Worm (Caenorhabditis elegans) whole organism, young adult: ENCODE results near the gene arrd-3.
A peak's percentile ranks its signal among the peaks of the same experiment; 100 is the strongest.

Source experiments
- B0336.3 ChIP-seq: fragments of 200-800 bp; sonication (Bioruptor generic); IDR thresholded peaks from 2 replicates; pipeline ENCODE4 v1.3.6; 2022; ENCODE audit warnings: missing genetic modification characterization, missing compliant biosample characterization
- C06A6.2 ChIP-seq: fragments of 200-800 bp; sonication (Bioruptor generic); conservative IDR thresholded peaks from 2 replicates; pipeline ENCODE4 v1.3.6; 2022; ENCODE audit warnings: missing genetic modification characterization, missing compliant biosample characterization
- D2030.7 ChIP-seq: fragments of 200-800 bp; sonication (Bioruptor generic); IDR thresholded peaks from 2 replicates; pipeline ENCODE4 v1.3.6; 2022; ENCODE audit warnings: missing genetic modification reagents, missing genetic modification characterization, missing compliant biosample characterization
- F52B5.7 ChIP-seq: sonication (generic microtip); optimal IDR thresholded peaks from 2 replicates; lab custom pipeline; 2016; ENCODE audit warnings: mild to moderate bottlenecking, missing genetic modification characterization, missing compliant biosample characterization
- K12H6.12 ChIP-seq: fragments of 200-800 bp; sonication (Bioruptor generic); optimal IDR thresholded peaks from 2 replicates; lab custom pipeline; 2018; ENCODE audit warnings: mild to moderate bottlenecking, missing genetic modification characterization, missing compliant biosample characterization
- T07F8.4 ChIP-seq: sonication (generic microtip); optimal IDR thresholded peaks from 2 replicates; lab custom pipeline; 2016; ENCODE audit warnings: mild to moderate bottlenecking, missing genetic modification characterization, moderate library complexity, missing compliant biosample characterization
- T26A5.8 ChIP-seq: sonication (generic microtip); optimal IDR thresholded peaks from 2 replicates; lab custom pipeline; 2016; ENCODE audit warnings: missing genetic modification characterization, missing compliant biosample characterization
- Y95B8A.8 ChIP-seq: fragments of 200-800 bp; sonication (Bioruptor generic); IDR thresholded peaks from 2 replicates; pipeline ENCODE4 v1.3.6; 2022; ENCODE audit warnings: missing genetic modification reagents, missing genetic modification characterization, missing compliant biosample characterization
- akir-1 ChIP-seq: fragments of 200-800 bp; sonication (Bioruptor generic); optimal IDR thresholded peaks from 2 replicates; lab custom pipeline; 2018; ENCODE audit warnings: mild to moderate bottlenecking, missing genetic modification characterization, moderate library complexity, missing compliant biosample characterization
- ccch-3 ChIP-seq: fragments of 200-800 bp; sonication (Bioruptor generic); optimal IDR thresholded peaks from 2 replicates; lab custom pipeline; 2018; ENCODE audit warnings: mild to moderate bottlenecking, missing genetic modification characterization, missing compliant biosample characterization
- cebp-1 ChIP-seq, 2 experiments: fragments of 200-800 bp in 1 of 2; sonication (Bioruptor generic) in 1 of 2; sonication (generic microtip) in 1 of 2; IDR thresholded peaks in 1 of 2; optimal IDR thresholded peaks in 1 of 2; 2 replicates each; pipeline versions ENCODE4 v1.3.6 to Lab custom; 2017 to 2022; ENCODE audit warnings: missing compliant biosample characterization in 2 of 2, missing genetic modification characterization in 2 of 2, mild to moderate bottlenecking in 1 of 2, missing genetic modification reagents in 1 of 2, moderate library complexity in 1 of 2
- cebp-2 ChIP-seq: fragments of 200-800 bp; sonication (Bioruptor generic); IDR thresholded peaks from 2 replicates; pipeline ENCODE4 v1.3.6; 2022; ENCODE audit warnings: missing genetic modification characterization, missing compliant biosample characterization
- ceh-40 ChIP-seq: fragments of 200-800 bp; sonication (Bioruptor generic); IDR thresholded peaks from 2 replicates; pipeline ENCODE4 v1.3.6; 2022; ENCODE audit warnings: missing genetic modification characterization, missing compliant biosample characterization
- die-1 ChIP-seq: sonication (generic microtip); optimal IDR thresholded peaks from 2 replicates; lab custom pipeline; 2016; ENCODE audit warnings: missing genotype, mild to moderate bottlenecking, missing genetic modification characterization, missing compliant biosample characterization
- efl-1 ChIP-seq: fragments of 150-350 bp; optimal IDR thresholded peaks from 2 replicates; lab custom pipeline; 2014; ENCODE audit warnings: missing biosample characterization, missing genetic modification reagents, missing genetic modification characterization
- egl-18 ChIP-seq: fragments of 200-800 bp; sonication (Bioruptor generic); IDR thresholded peaks from 2 replicates; pipeline ENCODE4 v1.3.6; 2022; ENCODE audit warnings: missing genetic modification reagents, missing genetic modification characterization, missing compliant biosample characterization
- egl-44 ChIP-seq: fragments of 200-800 bp; sonication (Bioruptor generic); IDR thresholded peaks from 2 replicates; pipeline ENCODE4 v1.3.6; 2022; ENCODE audit warnings: missing genetic modification reagents, missing genetic modification characterization, missing compliant biosample characterization
- hlh-26 ChIP-seq: fragments of 200-800 bp; sonication (Bioruptor generic); conservative IDR thresholded peaks from 2 replicates; pipeline ENCODE4 v1.3.6; 2022; ENCODE audit warnings: missing genetic modification reagents, missing genetic modification characterization, missing compliant biosample characterization
- hmg-1.2 ChIP-seq: fragments of 200-800 bp; sonication (Bioruptor generic); IDR thresholded peaks from 2 replicates; pipeline ENCODE4 v1.3.6; 2022; ENCODE audit warnings: missing genetic modification reagents, missing genetic modification characterization, missing compliant biosample characterization
- hsf-1 ChIP-seq: fragments of 200-800 bp; sonication (Bioruptor generic); IDR thresholded peaks from 2 replicates; pipeline ENCODE4 v1.3.6; 2022; ENCODE audit warnings: missing genetic modification reagents, missing genetic modification characterization, missing compliant biosample characterization
- let-526 ChIP-seq: fragments of 200-800 bp; sonication (Bioruptor generic); IDR thresholded peaks from 2 replicates; pipeline ENCODE4 v1.3.6; 2022; ENCODE audit warnings: missing genetic modification reagents, missing genetic modification characterization, missing compliant biosample characterization
- let-607 ChIP-seq, 2 experiments: fragments of 200-800 bp in 1 of 2; sonication (Bioruptor generic) in 1 of 2; sonication (generic microtip) in 1 of 2; optimal IDR thresholded peaks; 2 replicates each; lab custom pipeline; 2016 to 2018; ENCODE audit warnings: mild to moderate bottlenecking in 2 of 2, missing compliant biosample characterization in 2 of 2, missing genetic modification characterization in 2 of 2, moderate library complexity in 2 of 2, missing genotype in 1 of 2
- lin-54 ChIP-seq: fragments of 200-800 bp; sonication (Bioruptor generic); optimal IDR thresholded peaks from 2 replicates; lab custom pipeline; 2018; ENCODE audit warnings: mild to moderate bottlenecking, missing genetic modification characterization, missing compliant biosample characterization
- lir-1 ChIP-seq: fragments of 200-800 bp; sonication (Bioruptor generic); conservative IDR thresholded peaks from 2 replicates; pipeline ENCODE4 v1.3.6; 2022; ENCODE audit warnings: missing genetic modification reagents, missing genetic modification characterization, missing compliant biosample characterization
- madf-10 ChIP-seq: sonication (generic microtip); optimal IDR thresholded peaks from 2 replicates; lab custom pipeline; 2016; ENCODE audit warnings: mild to moderate bottlenecking, missing genetic modification characterization, missing compliant biosample characterization
- madf-3 ChIP-seq: fragments of 200-800 bp; sonication (Bioruptor generic); IDR thresholded peaks from 2 replicates; pipeline ENCODE4 v1.3.6; 2022; ENCODE audit warnings: missing genetic modification reagents, missing genetic modification characterization, missing compliant biosample characterization
- madf-6 ChIP-seq: fragments of 200-800 bp; sonication (Bioruptor generic); IDR thresholded peaks from 2 replicates; pipeline ENCODE4 v1.3.6; 2022; ENCODE audit warnings: missing genetic modification reagents, missing genetic modification characterization, missing compliant biosample characterization
- madf-8 ChIP-seq: fragments of 200-800 bp; sonication (Bioruptor generic); conservative IDR thresholded peaks from 2 replicates; pipeline ENCODE4 v1.3.6; 2022; ENCODE audit warnings: missing genetic modification reagents, missing genetic modification characterization, missing compliant biosample characterization
- mcd-1 ChIP-seq: fragments of 200-800 bp; sonication (Bioruptor generic); IDR thresholded peaks from 2 replicates; pipeline ENCODE4 v1.3.6; 2022; ENCODE audit warnings: missing genetic modification reagents, missing genetic modification characterization, missing compliant biosample characterization
- nfya-2 ChIP-seq: fragments of 200-800 bp; sonication (Bioruptor generic); IDR thresholded peaks from 2 replicates; pipeline ENCODE4 v1.3.6; 2022; ENCODE audit warnings: missing genetic modification reagents, missing genetic modification characterization, missing compliant biosample characterization
- nhr-120 ChIP-seq: fragments of 200-800 bp; sonication (Bioruptor generic); IDR thresholded peaks from 2 replicates; pipeline ENCODE4 v1.3.6; 2022; ENCODE audit warnings: missing genetic modification characterization, missing compliant biosample characterization
- nhr-179 ChIP-seq: sonication (generic microtip); optimal IDR thresholded peaks from 2 replicates; lab custom pipeline; 2016; ENCODE audit warnings: mild to moderate bottlenecking, missing genetic modification characterization, missing compliant biosample characterization
- nhr-80 ChIP-seq: sonication (generic microtip); optimal IDR thresholded peaks from 2 replicates; lab custom pipeline; 2016; ENCODE audit warnings: missing genetic modification characterization, missing compliant biosample characterization
- nhr-90 ChIP-seq: sonication (generic microtip); optimal IDR thresholded peaks from 2 replicates; lab custom pipeline; 2016; ENCODE audit warnings: missing genotype, mild to moderate bottlenecking, missing genetic modification characterization, missing compliant biosample characterization
- rcor-1 ChIP-seq: fragments of 200-800 bp; sonication (Bioruptor generic); IDR thresholded peaks from 2 replicates; pipeline ENCODE4 v1.3.6; 2022; ENCODE audit warnings: missing genetic modification reagents, missing genetic modification characterization, missing compliant biosample characterization
- repo-1 ChIP-seq: sonication (generic microtip); optimal IDR thresholded peaks from 2 replicates; lab custom pipeline; 2017; ENCODE audit warnings: mild to moderate bottlenecking, missing genetic modification characterization, missing compliant biosample characterization
- sdz-38 ChIP-seq: sonication (generic microtip); optimal IDR thresholded peaks from 2 replicates; lab custom pipeline; 2016; ENCODE audit warnings: missing genotype, missing genetic modification characterization, missing compliant biosample characterization
- sea-2 ChIP-seq: fragments of 200-800 bp; sonication (Bioruptor generic); IDR thresholded peaks from 2 replicates; pipeline ENCODE4 v1.3.6; 2022; ENCODE audit warnings: missing genetic modification characterization, missing compliant biosample characterization
- snpc-4 ChIP-seq, 5 experiments: fragments of 150-350 bp in 1 of 5; sonication (generic microtip) in 4 of 5; optimal IDR thresholded peaks; 2 replicates each; lab custom pipeline; 2014 to 2018; ENCODE audit warnings: missing genetic modification characterization in 5 of 5, missing biosample characterization in 3 of 5, antibody characterized with exemption in 2 of 5, mild to moderate bottlenecking in 2 of 5, missing compliant biosample characterization in 2 of 5, missing genotype in 2 of 5, moderate library complexity in 2 of 5, missing genetic modification reagents in 1 of 5
- tlf-1 ChIP-seq: fragments of 200-800 bp; sonication (Bioruptor generic); optimal IDR thresholded peaks from 2 replicates; lab custom pipeline; 2018; ENCODE audit warnings: mild to moderate bottlenecking, missing genetic modification characterization, missing compliant biosample characterization
- unc-62 ChIP-seq: fragments of 150-350 bp; optimal IDR thresholded peaks from 2 replicates; lab custom pipeline; 2014; ENCODE audit warnings: missing biosample characterization, missing genetic modification reagents, missing genetic modification characterization
- ztf-18 ChIP-seq: sonication (generic microtip); optimal IDR thresholded peaks from 2 replicates; lab custom pipeline; 2016; ENCODE audit warnings: missing genotype, mild to moderate bottlenecking, missing genetic modification characterization, missing compliant biosample characterization
- ztf-25 ChIP-seq: fragments of 200-800 bp; sonication (Bioruptor generic); IDR thresholded peaks from 2 replicates; pipeline ENCODE4 v1.3.6; 2022; ENCODE audit warnings: missing genetic modification reagents, missing genetic modification characterization, missing compliant biosample characterization
- ztf-28 ChIP-seq: fragments of 200-800 bp; sonication (Bioruptor generic); IDR thresholded peaks from 2 replicates; pipeline ENCODE4 v1.3.6; 2022; ENCODE audit warnings: missing genetic modification reagents, missing genetic modification characterization, missing compliant biosample characterization
- ztf-3 ChIP-seq: fragments of 200-800 bp; sonication (Bioruptor generic); optimal IDR thresholded peaks from 2 replicates; lab custom pipeline; 2018; ENCODE audit warnings: mild to moderate bottlenecking, missing genetic modification characterization, missing compliant biosample characterization

Gene arrd-3

DNA sequence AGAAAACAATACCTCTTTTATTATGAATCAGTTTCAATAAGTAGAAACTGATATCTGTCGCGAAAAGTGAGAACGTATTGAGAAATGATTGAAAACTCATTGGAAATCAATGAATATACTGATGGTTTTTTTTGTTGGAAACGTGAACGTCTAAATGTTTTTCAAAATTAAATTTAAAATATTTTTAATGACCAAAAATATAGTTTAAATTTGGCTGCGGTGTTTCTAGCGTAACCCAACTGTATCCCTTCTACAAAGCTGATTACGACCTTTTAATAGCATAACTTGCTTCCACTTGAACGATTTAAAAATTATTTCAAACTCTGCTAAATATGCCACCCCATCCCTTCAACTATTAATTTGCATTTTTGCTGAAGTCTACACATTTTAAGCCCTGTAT lies 861 bp upstream of the arrd-3 start, which contains the start of gene M176.9:
Gene M176.9, minus strand, starts transcription at position 101 of the 400 bp plus-strand sequence.
- no peak for TF ChIP-seq let-607 (tag; optimal IDR thresholded peaks at IDR 0.05; lab: Kevin White, UChicago)
- TF ChIP-seq B0336.3 (GFP tag; lab: Robert Waterston, UW) = no peak
- no peak for TF ChIP-seq madf-8 (GFP tag; lab: Robert Waterston, UW)
- no peak for TF ChIP-seq unc-62 (GFP tag; lab: Kevin White, UChicago)
- TF ChIP-seq tlf-1 = no peak

- TF ChIP-seq cebp-2 (GFP tag; lab: Robert Waterston, UW) (no peak), ztf-18 (tag; lab: Kevin White, UChicago) (peak; percentile 93), sea-2 (GFP tag; lab: Robert Waterston, UW) (no peak), nhr-120 (GFP tag; lab: Robert Waterston, UW) (no peak), B0336.3 (GFP tag; lab: Robert Waterston, UW) (no peak), ceh-40 (GFP tag; lab: Robert Waterston, UW) (no peak), nhr-90 (tag; lab: Kevin White, UChicago) (no peak), T26A5.8 (tag; lab: Kevin White, UChicago) (no peak), D2030.7 (0 out of 2 replicates have a peak, but pooled peaks have one; percentile 34), lir-1 (GFP tag; lab: Robert Waterston, UW) (no peak), hsf-1 (GFP tag; lab: Robert Waterston, UW) (no peak), sdz-38 (no peak), T07F8.4 (tag; lab: Kevin White, UChicago) (no peak), repo-1 (tag; lab: Kevin White, UChicago) (no peak), Y95B8A.8 (no peak), snpc-4 (GFP tag; optimal IDR thresholded peaks at IDR 0.05; lab: Kevin White, UChicago) (no peak), snpc-4 (tag; optimal IDR thresholded peaks at IDR 0.05; lab: Kevin White, UChicago) (peak in 1 of 4 experiments; percentile 21), hlh-26 (GFP tag; lab: Robert Waterston, UW) (no peak), nhr-179 (tag; lab: Kevin White, UChicago) (no peak), C06A6.2 (GFP tag; lab: Robert Waterston, UW) (no peak), ztf-28 (GFP tag; lab: Robert Waterston, UW) (no peak), let-526 (GFP tag; lab: Robert Waterston, UW) (no peak), mcd-1 (GFP tag; lab: Robert Waterston, UW) (peak; percentile 40; the same call in 1 of the 2 replicates), lin-54 (GFP tag; lab: Kevin White, UChicago) (peak; percentile 49), madf-6 (GFP tag; lab: Robert Waterston, UW) (peak; percentile 51), akir-1 (no peak), madf-3 (GFP tag; lab: Robert Waterston, UW) (no peak), egl-44 (GFP tag; lab: Robert Waterston, UW) (no peak), egl-18 (GFP tag; lab: Robert Waterston, UW) (no peak), K12H6.12 (tag; lab: Kevin White, UChicago) (no peak), hmg-1.2 (GFP tag; lab: Robert Waterston, UW) (peak; percentile 33; the same call in 1 of the 2 replicates), ztf-3 (GFP tag; lab: Kevin White, UChicago) (no peak), nfya-2 (GFP tag; lab: Robert Waterston, UW) (no peak), ztf-25 (GFP tag; lab: Robert Waterston, UW) (no peak), rcor-1 (GFP tag; lab: Robert Waterston, UW) (peak; percentile 33; the same call in 1 of the 2 replicates), efl-1 (GFP tag; lab: Kevin White, UChicago) (peak; percentile 7), die-1 (no peak), cebp-1 (GFP tag; IDR thresholded peaks at IDR 0.05; lab: Robert Waterston, UW) (no peak), cebp-1 (tag; optimal IDR thresholded peaks at IDR 0.05; lab: Kevin White, UChicago) (peak; percentile 55), F52B5.7 (no peak), madf-10 (no peak), ccch-3 (GFP tag; lab: Kevin White, UChicago) (no peak), nhr-80 (tag; lab: Kevin White, UChicago) (peak; percentile 74)
These were observed 4.3 kb downstream of the arrd-3 start, which contains the start of the genes gss-1 and chch-3 for ce11 chrII:9416381-9417276. TSS of gene gss-1 (minus strand) at chrII:9416431. TSS of gene chch-3 (plus strand) at chrII:9417013.
